Fruit fly (Drosophila melanogaster) whole organism, pupa: ENCODE data around the gene Dus4.
A peak's percentile ranks its signal among the peaks of the same experiment; 100 is the strongest.

ENCODE experiments used
- CG17806 ChIP-seq: fragments of 200-800 bp; sonication (Bioruptor generic); optimal IDR thresholded peaks from 2 replicates; lab custom pipeline; 2018; ENCODE audit warnings: missing biosample characterization, mild to moderate bottlenecking, missing genetic modification characterization, moderate library complexity
- CG8301 ChIP-seq: fragments of 200-800 bp; sonication (Bioruptor generic); optimal IDR thresholded peaks from 2 replicates; lab custom pipeline; 2018; ENCODE audit warnings: missing biosample characterization, mild to moderate bottlenecking, missing genetic modification characterization
- D1 ChIP-seq: fragments of 200-800 bp; sonication (Bioruptor generic); optimal IDR thresholded peaks from 2 replicates; lab custom pipeline; 2018; ENCODE audit warnings: missing biosample characterization, mild to moderate bottlenecking, missing genetic modification characterization, moderate library complexity
- EcR ChIP-seq: fragments of 200-800 bp; sonication (Bioruptor generic); optimal IDR thresholded peaks from 3 replicates; lab custom pipeline; 2019; ENCODE audit warnings: missing biosample characterization, missing genetic modification characterization, mild to moderate bottlenecking, moderate library complexity, missing genetic modification reagents
- Ets98B ChIP-seq: fragments of 200-800 bp; sonication (Bioruptor generic); IDR thresholded peaks from 2 replicates; pipeline ENCODE4 v1.3.6; 2022; ENCODE audit warnings: missing biosample characterization, missing genetic modification characterization
- Pif1B ChIP-seq: fragments of 200-800 bp; sonication (Bioruptor generic); optimal IDR thresholded peaks from 3 replicates; lab custom pipeline; 2016; ENCODE audit warnings: missing biosample characterization, missing genetic modification characterization
- gl ChIP-seq: fragments of 200-800 bp; sonication (Bioruptor generic); optimal IDR thresholded peaks from 2 replicates; lab custom pipeline; 2018; ENCODE audit warnings: missing biosample characterization, mild to moderate bottlenecking, missing genetic modification characterization

dm6 chr2L:19014032-19014880 is 48.8 kb upstream of the Dus4 start:
- TF ChIP-seq gl (tag; lab: Kevin White, UChicago): no peak
- no peak for TF ChIP-seq D1
- TF ChIP-seq Ets98B (GFP tag; lab: Robert Waterston, UW): no peak
- peak; percentile 35 for TF ChIP-seq CG8301 (tag; lab: Kevin White, UChicago)
- TF ChIP-seq EcR: no peak
- TF ChIP-seq Pif1B (GFP tag; lab: Kevin White, UChicago): peak; percentile 4
- peak; percentile 57 for TF ChIP-seq CG17806 (tag; lab: Kevin White, UChicago)
